Fruit fly (Drosophila melanogaster): ENCODE measurements around the gene Sry-delta.

Gene Sry-delta

dm6 chr3R:29997607-29998236, 45.4 kb upstream of the Sry-delta start, which contains the start of the genes CG15525 and CG11504 (continued):
- TF ChIP-seq scrt (GFP tag; optimal IDR thresholded peaks at IDR 0.05) (no peak), TFAM (GFP tag; optimal IDR thresholded peaks at IDR 0.05) (no peak), CG4820 (GFP tag; optimal IDR thresholded peaks at IDR 0.05) (peak; percentile 37), Usf (GFP tag; optimal IDR thresholded peaks at IDR 0.05) (no peak), ato (GFP tag; IDR thresholded peaks at IDR 0.05; ENCODE audit: partially characterized antibody) (peak; percentile 71; the same call in 1 of the 2 replicates), CG10654 (GFP tag; optimal IDR thresholded peaks at IDR 0.05) (peak; percentile 38), CG9437 (GFP tag; optimal IDR thresholded peaks at IDR 0.05) (peak; percentile 19), vnd (GFP tag; IDR thresholded peaks at IDR 0.05; ENCODE audit: partially characterized antibody) (peak; percentile 90), bbx (GFP tag; IDR thresholded peaks at IDR 0.05; ENCODE audit: partially characterized antibody) (peak; percentile 72), CG3847 (GFP tag; IDR thresholded peaks at IDR 0.05) (peak; percentile 43), disco-r (GFP tag; optimal IDR thresholded peaks at IDR 0.05) (no peak), sqz (GFP tag; optimal IDR thresholded peaks at IDR 0.05) (no peak), Antp (GFP tag; optimal IDR thresholded peaks at IDR 0.05) (peak; percentile 32), Bgb (GFP tag; IDR thresholded peaks at IDR 0.05; ENCODE audit: partially characterized antibody) (peak; percentile 91), CG7928 (GFP tag; optimal IDR thresholded peaks at IDR 0.05) (no peak), CG1529 (GFP tag; optimal IDR thresholded peaks at IDR 0.05) (no peak), CG7839 (tag; optimal IDR thresholded peaks at IDR 0.05) (no peak), bsh (GFP tag; optimal IDR thresholded peaks at IDR 0.05) (peak in 1 of 2 experiments; percentile 44), tll (GFP tag; optimal IDR thresholded peaks at IDR 0.05) (no peak), slbo (GFP tag; IDR thresholded peaks at IDR 0.05) (peak; percentile 84), Vsx1 (GFP tag; optimal IDR thresholded peaks at IDR 0.05) (no peak), CG33557 (GFP tag; optimal IDR thresholded peaks at IDR 0.05) (no peak), Stat92E (GFP tag; optimal IDR thresholded peaks at IDR 0.05) (no peak), CG8089 (GFP tag; optimal IDR thresholded peaks at IDR 0.05) (peak; percentile 16), CG15073 (GFP tag; optimal IDR thresholded peaks at IDR 0.05) (no peak), HmgZ (tag; optimal IDR thresholded peaks at IDR 0.05) (peak; percentile 63), CkIIα-i1 (GFP tag; IDR thresholded peaks at IDR 0.05) (no peak), D (optimal IDR thresholded peaks at IDR 0.05) (no peak), D (GFP tag; optimal IDR thresholded peaks at IDR 0.05) (no peak), dan (GFP tag; IDR thresholded peaks at IDR 0.05) (no peak), onecut (GFP tag; IDR thresholded peaks at IDR 0.05) (peak; percentile 60), CG32532 (GFP tag; IDR thresholded peaks at IDR 0.05) (peak; percentile 54; the same call in 1 of the 2 replicates), CG17802 (tag; optimal IDR thresholded peaks at IDR 0.05) (no peak), lbe (GFP tag; optimal IDR thresholded peaks at IDR 0.05) (no peak), Gsc (GFP tag; IDR thresholded peaks at IDR 0.05) (no peak), gem (tag; optimal IDR thresholded peaks at IDR 0.05) (no peak), gsb (GFP tag; IDR thresholded peaks at IDR 0.05) (no peak), klu (GFP tag; IDR thresholded peaks at IDR 0.05) (peak; percentile 37; the same call in 1 of the 2 replicates), Hr39 (optimal IDR thresholded peaks at IDR 0.05) (no peak), phol (tag; optimal IDR thresholded peaks at IDR 0.05) (peak; percentile 96), Ets97D (GFP tag; optimal IDR thresholded peaks at IDR 0.05) (peak; percentile 70), croc (GFP tag; conservative IDR thresholded peaks at IDR 0.05) (no peak; the same call in 2 of the 3 replicates), CG16863 (GFP tag; optimal IDR thresholded peaks at IDR 0.05) (peak; percentile 17), vvl (GFP tag; IDR thresholded peaks at IDR 0.05) (peak; percentile 62; the same call in 1 of the 2 replicates), sisA (GFP tag; IDR thresholded peaks at IDR 0.05) (peak; percentile 80), Trl (optimal IDR thresholded peaks at IDR 0.05) (no peak), Trl (GFP tag; optimal IDR thresholded peaks at IDR 0.05) (no peak), Side (GFP tag; optimal IDR thresholded peaks at IDR 0.05) (no peak), NC2α (GFP tag; optimal IDR thresholded peaks at IDR 0.05) (no peak), Adf1 (GFP tag; IDR thresholded peaks at IDR 0.05) (no peak), CG12769 (tag; optimal IDR thresholded peaks at IDR 0.05) (no peak)
